Fruit fly (Drosophila melanogaster): ENCODE results near the gene CG42367.
A peak's percentile ranks its signal among the peaks of the same experiment; 100 is the strongest.

Gene CG42367

dm6 chr2L:9915011-9915850, 15.1 kb upstream of the CG42367 start, which contains the start of gene yip2 (continued):
- TF ChIP-seq scrt (GFP tag; optimal IDR thresholded peaks at IDR 0.05) (peak; percentile 51), CG10462 (GFP tag; optimal IDR thresholded peaks at IDR 0.05) (peak; percentile 18), Six4 (GFP tag; optimal IDR thresholded peaks at IDR 0.05) (no peak), Dip2 (GFP tag; IDR thresholded peaks at IDR 0.05) (no peak), Ptx1 (GFP tag; IDR thresholded peaks at IDR 0.05) (peak; percentile 52; the same call in 1 of the 2 replicates), CG32767 (GFP tag; IDR thresholded peaks at IDR 0.05) (0 out of 2 replicates have a peak, but pooled peaks have one; percentile 29), Dfd (GFP tag; optimal IDR thresholded peaks at IDR 0.05) (no peak), sima (GFP tag; optimal IDR thresholded peaks at IDR 0.05) (no peak), eve (GFP tag; optimal IDR thresholded peaks at IDR 0.05) (no peak), Oaz (GFP tag; IDR thresholded peaks at IDR 0.05) (0 out of 2 replicates have a peak, but pooled peaks have one; percentile 12), Hr39 (optimal IDR thresholded peaks at IDR 0.05) (no peak), ci (GFP tag; IDR thresholded peaks at IDR 0.05) (peak; percentile 93), Tbp (GFP tag; optimal IDR thresholded peaks at IDR 0.05) (no peak), CG11398 (GFP tag; optimal IDR thresholded peaks at IDR 0.05) (peak; percentile 61), Lpt (GFP tag; optimal IDR thresholded peaks at IDR 0.05) (no peak), lmd (GFP tag; IDR thresholded peaks at IDR 0.05) (peak; percentile 40; the same call in 1 of the 2 replicates), CG43689 (GFP tag; IDR thresholded peaks at IDR 0.05) (no peak), psq (GFP tag; optimal IDR thresholded peaks at IDR 0.05) (no peak), fd96Cb (tag; optimal IDR thresholded peaks at IDR 0.05) (peak; percentile 1), ttk (GFP tag; IDR thresholded peaks at IDR 0.05) (peak; percentile 57), Mes4 (GFP tag; optimal IDR thresholded peaks at IDR 0.05) (peak; percentile 20), hkb (optimal IDR thresholded peaks at IDR 0.05) (no peak), hkb (GFP tag; IDR thresholded peaks at IDR 0.05) (peak; percentile 76), CG31224 (GFP tag; IDR thresholded peaks at IDR 0.05) (no peak; the same call in none of the 2 replicates), dmrt99B (tag; optimal IDR thresholded peaks at IDR 0.05) (peak; percentile 60), Opbp (GFP tag; IDR thresholded peaks at IDR 0.05; ENCODE audit: partially characterized antibody) (no peak), CG8359 (GFP tag; optimal IDR thresholded peaks at IDR 0.05; ENCODE audit: borderline replicate concordance) (no peak), CG14050 (GFP tag; IDR thresholded peaks at IDR 0.05) (peak; percentile 47; the same call in 1 of the 3 replicates), Doc3 (GFP tag; IDR thresholded peaks at IDR 0.05; ENCODE audit: partially characterized antibody) (no peak), Deaf1 (tag; optimal IDR thresholded peaks at IDR 0.05) (peak; percentile 49), HHEX (GFP tag; optimal IDR thresholded peaks at IDR 0.05) (peak; percentile 43)

dm6 chr2L:9918020-9918959, 12.1 kb upstream of the CG42367 start, which contains the start of the genes CG5885 and CG4598:
TSS of gene CG5885 (minus strand) at chr2L:9918330.
TSS of gene CG4598 (plus strand) at chr2L:9918618.
- no peak for TF ChIP-seq CG14965 (GFP tag; optimal IDR thresholded peaks at IDR 0.05; ENCODE audit: borderline replicate concordance)
- no peak for TF ChIP-seq CG9609 (GFP tag; optimal IDR thresholded peaks at IDR 0.05)
- no peak for TF ChIP-seq cas (GFP tag; IDR thresholded peaks at IDR 0.05)
- TF ChIP-seq BEAF-32 (GFP tag; optimal IDR thresholded peaks at IDR 0.05) = peak; percentile 82
- TF ChIP-seq wek (GFP tag; optimal IDR thresholded peaks at IDR 0.05) = no peak
- no peak for TF ChIP-seq CG10274 (GFP tag; optimal IDR thresholded peaks at IDR 0.05)
- peak; percentile 67 for TF ChIP-seq Nf-YC (tag; optimal IDR thresholded peaks at IDR 0.05)
- TF ChIP-seq gsb (GFP tag; IDR thresholded peaks at IDR 0.05) = no peak
- TF ChIP-seq Sry-δ (GFP tag; optimal IDR thresholded peaks at IDR 0.05) = peak; percentile 82
- peak; percentile 55 for TF ChIP-seq CG13296 (GFP tag; optimal IDR thresholded peaks at IDR 0.05)
- no peak for TF ChIP-seq Dip2 (GFP tag; IDR thresholded peaks at IDR 0.05)
- peak in 1 of 3 experiments; percentile 52 for TF ChIP-seq Stat92E (GFP tag; optimal IDR thresholded peaks at IDR 0.05)
- TF ChIP-seq Fer3 (tag; optimal IDR thresholded peaks at IDR 0.05) = peak; percentile 59
- TF ChIP-seq CG1603 (tag; optimal IDR thresholded peaks at IDR 0.05) = peak; percentile 78
- TF ChIP-seq dm (GFP tag; optimal IDR thresholded peaks at IDR 0.05) = no peak
- peak; percentile 87 for TF ChIP-seq gem (tag; optimal IDR thresholded peaks at IDR 0.05)
- TF ChIP-seq CkIIα-i1 (GFP tag; IDR thresholded peaks at IDR 0.05) = no peak
- TF ChIP-seq Abd-B (GFP tag; optimal IDR thresholded peaks at IDR 0.05) = peak; percentile 44

Measured in whole organism, embryonic.